In genomic region chr3L:18014290-18014689, dm6 we compare ENCODE assay signal across 2 fruit fly cellular contexts.
A peak's percentile ranks its signal among the peaks of the same experiment; 100 is the strongest.
TF ChIP-seq lines count a peak whose summit lies in the region.

No protein-coding gene starts in this region.

TF ChIP-seq in whole organism, embryonic, 481 proteins besides CTCF, POLR2A, EP300 and RAD21 (continued from another document):
- no peak for TF ChIP-seq Hr39 (optimal IDR thresholded peaks at IDR 0.05; lab: Kevin White, UChicago)
- TF ChIP-seq so (GFP tag; IDR thresholded peaks at IDR 0.05; lab: Robert Waterston, UW): no peak
- peak; percentile 30 for TF ChIP-seq ftz-f1 (GFP tag; optimal IDR thresholded peaks at IDR 0.05; lab: Kevin White, UChicago)
- TF ChIP-seq CG11456 (GFP tag; IDR thresholded peaks at IDR 0.05; lab: Robert Waterston, UW): 0 out of 3 replicates have a peak, but pooled peaks have one; percentile 27
- TF ChIP-seq HmgZ (tag; optimal IDR thresholded peaks at IDR 0.05; lab: Kevin White, UChicago): no peak
- TF ChIP-seq wdn (GFP tag; IDR thresholded peaks at IDR 0.05; lab: Robert Waterston, UW): no peak
- no peak for TF ChIP-seq Bdp1 (GFP tag; optimal IDR thresholded peaks at IDR 0.05; lab: Kevin White, UChicago)
- TF ChIP-seq tll (GFP tag; optimal IDR thresholded peaks at IDR 0.05; lab: Kevin White, UChicago): no peak
- TF ChIP-seq CG6689 (GFP tag; IDR thresholded peaks at IDR 0.05; lab: Robert Waterston, UW): no peak
- TF ChIP-seq CG1603 (tag; optimal IDR thresholded peaks at IDR 0.05; lab: Kevin White, UChicago): no peak
- no peak for TF ChIP-seq CG12104 (GFP tag; optimal IDR thresholded peaks at IDR 0.05; lab: Kevin White, UChicago)
- TF ChIP-seq CG12769 (tag; optimal IDR thresholded peaks at IDR 0.05; lab: Kevin White, UChicago): peak; percentile 40
- TF ChIP-seq NFAT (GFP tag; IDR thresholded peaks at IDR 0.05; lab: Robert Waterston, UW): 0 out of 2 replicates have a peak, but pooled peaks have one; percentile 31
- no peak for TF ChIP-seq mld (GFP tag; IDR thresholded peaks at IDR 0.05; lab: Robert Waterston, UW; ENCODE audit: partially characterized antibody)
- no peak for TF ChIP-seq CG8924 (tag; optimal IDR thresholded peaks at IDR 0.05; lab: Kevin White, UChicago)
- no peak for TF ChIP-seq dpn (GFP tag; optimal IDR thresholded peaks at IDR 0.05; lab: Kevin White, UChicago)
- TF ChIP-seq ind (GFP tag; optimal IDR thresholded peaks at IDR 0.05; lab: Kevin White, UChicago): no peak
- no peak for TF ChIP-seq Optix (GFP tag; IDR thresholded peaks at IDR 0.05; lab: Robert Waterston, UW)
- TF ChIP-seq CG16813 (GFP tag; IDR thresholded peaks at IDR 0.05; lab: Robert Waterston, UW; ENCODE audit: partially characterized antibody): no peak
- TF ChIP-seq cwo (GFP tag; optimal IDR thresholded peaks at IDR 0.05; lab: Kevin White, UChicago): peak; percentile 82
- TF ChIP-seq CG4404 (GFP tag; IDR thresholded peaks at IDR 0.05; lab: Robert Waterston, UW): no peak
- TF ChIP-seq dmrt99B (tag; optimal IDR thresholded peaks at IDR 0.05; lab: Kevin White, UChicago): no peak
- TF ChIP-seq dati (GFP tag; IDR thresholded peaks at IDR 0.05; lab: Robert Waterston, UW): 0 out of 2 replicates have a peak, but pooled peaks have one; percentile 3
- no peak for TF ChIP-seq Chrac-16 (GFP tag; optimal IDR thresholded peaks at IDR 0.05; lab: Kevin White, UChicago)
- no peak for TF ChIP-seq h (optimal IDR thresholded peaks at IDR 0.05; lab: Kevin White, UChicago)
- TF ChIP-seq CG7786 (GFP tag; optimal IDR thresholded peaks at IDR 0.05; lab: Kevin White, UChicago): no peak
- TF ChIP-seq CG13894 (tag; optimal IDR thresholded peaks at IDR 0.05; lab: Kevin White, UChicago): peak; percentile 27
- TF ChIP-seq CG10274 (GFP tag; optimal IDR thresholded peaks at IDR 0.05; lab: Kevin White, UChicago): no peak
- TF ChIP-seq az2 (GFP tag; optimal IDR thresholded peaks at IDR 0.05; lab: Kevin White, UChicago): no peak
- TF ChIP-seq aop (GFP tag; IDR thresholded peaks at IDR 0.05; lab: Robert Waterston, UW): no peak
- no peak for TF ChIP-seq chif (GFP tag; optimal IDR thresholded peaks at IDR 0.05; lab: Kevin White, UChicago)
- TF ChIP-seq CG6683 (GFP tag; optimal IDR thresholded peaks at IDR 0.05; lab: Kevin White, UChicago): no peak
- no peak for TF ChIP-seq CG4360 (GFP tag; IDR thresholded peaks at IDR 0.05; lab: Robert Waterston, UW)
- TF ChIP-seq lov (optimal IDR thresholded peaks at IDR 0.05; lab: Kevin White, UChicago): no peak
- TF ChIP-seq lov (GFP tag; IDR thresholded peaks at IDR 0.05; lab: Robert Waterston, UW): no peak
- TF ChIP-seq pnt (GFP tag; optimal IDR thresholded peaks at IDR 0.05; lab: Kevin White, UChicago): no peak
- TF ChIP-seq Taf1 (GFP tag; IDR thresholded peaks at IDR 0.05; lab: Robert Waterston, UW): no peak
- TF ChIP-seq Eip74EF (GFP tag; optimal IDR thresholded peaks at IDR 0.05; lab: Kevin White, UChicago): no peak
- peak; percentile 25 for TF ChIP-seq sd (tag; optimal IDR thresholded peaks at IDR 0.05; lab: Kevin White, UChicago)
- TF ChIP-seq scrt (GFP tag; optimal IDR thresholded peaks at IDR 0.05; lab: Kevin White, UChicago): no peak
- no peak for TF ChIP-seq ham (GFP tag; IDR thresholded peaks at IDR 0.05; lab: Robert Waterston, UW)

TF ChIP-seq in whole organism, prepupa, 60 proteins besides CTCF, POLR2A, EP300 and RAD21 (continued from another document):
- TF ChIP-seq Sox15 (GFP tag; optimal IDR thresholded peaks at IDR 0.05; lab: Kevin White, UChicago) (no peak), CG15336 (GFP tag; IDR thresholded peaks at IDR 0.05; lab: Robert Waterston, UW) (no peak), Gug (GFP tag; IDR thresholded peaks at IDR 0.05; lab: Robert Waterston, UW) (no peak), CG6854 (GFP tag; optimal IDR thresholded peaks at IDR 0.05; lab: Kevin White, UChicago) (no peak), fkh (GFP tag; optimal IDR thresholded peaks at IDR 0.05; lab: Kevin White, UChicago) (no peak), Sox14 (GFP tag; optimal IDR thresholded peaks at IDR 0.05; lab: Kevin White, UChicago) (peak; percentile 20), dac (GFP tag; optimal IDR thresholded peaks at IDR 0.05; lab: Kevin White, UChicago) (no peak), CG8319 (GFP tag; optimal IDR thresholded peaks at IDR 0.05; lab: Kevin White, UChicago) (no peak), CG3032 (tag; optimal IDR thresholded peaks at IDR 0.05; lab: Kevin White, UChicago) (no peak), Ets21C (GFP tag; optimal IDR thresholded peaks at IDR 0.05; lab: Kevin White, UChicago) (no peak), cyc (GFP tag; optimal IDR thresholded peaks at IDR 0.05; lab: Kevin White, UChicago) (no peak), vri (GFP tag; optimal IDR thresholded peaks at IDR 0.05; lab: Kevin White, UChicago) (peak; percentile 91), Hr38 (GFP tag; optimal IDR thresholded peaks at IDR 0.05; lab: Kevin White, UChicago) (no peak), CG8119 (GFP tag; IDR thresholded peaks at IDR 0.05; lab: Robert Waterston, UW) (no peak), CG7368 (GFP tag; optimal IDR thresholded peaks at IDR 0.05; lab: Kevin White, UChicago) (no peak), CG1621 (tag; optimal IDR thresholded peaks at IDR 0.05; lab: Kevin White, UChicago) (no peak), CG11902 (GFP tag; optimal IDR thresholded peaks at IDR 0.05; lab: Kevin White, UChicago) (no peak), CG31627 (GFP tag; optimal IDR thresholded peaks at IDR 0.05; lab: Kevin White, UChicago) (no peak), salr (GFP tag; optimal IDR thresholded peaks at IDR 0.05; lab: Kevin White, UChicago) (no peak)
TF ChIP-seq in whole organism, prepupa: peak in this region for 7.
